Fruit fly (Drosophila melanogaster) whole organism, embryonic: Measurements from ENCODE around the gene U2af50.

Experiments
- Antp ChIP-seq: fragments of 200-800 bp; sonication (Bioruptor generic); optimal IDR thresholded peaks from 3 replicates; lab custom pipeline; 2016; ENCODE audit warnings: missing biosample characterization, missing genetic modification characterization
- B-H1 ChIP-seq: fragments of 200-800 bp; sonication (Bioruptor generic); IDR thresholded peaks from 3 replicates; pipeline ENCODE4 v1.3.6; 2022; ENCODE audit warnings: missing biosample characterization, missing genetic modification characterization
- BEAF-32 ChIP-seq: fragments of 200-800 bp; sonication (Bioruptor generic); optimal IDR thresholded peaks from 3 replicates; lab custom pipeline; 2017; ENCODE audit warnings: missing biosample characterization, missing genetic modification characterization, mild to moderate bottlenecking, moderate library complexity, missing genetic modification reagents
- CG1024 ChIP-seq: fragments of 200-800 bp; sonication (Bioruptor generic); IDR thresholded peaks from 2 replicates; pipeline ENCODE4 v1.3.6; 2022; ENCODE audit warnings: missing biosample characterization, missing genetic modification characterization
- CG11398 ChIP-seq: fragments of 200-800 bp; sonication (Bioruptor generic); optimal IDR thresholded peaks from 2 replicates; lab custom pipeline; 2016; ENCODE audit warnings: missing biosample characterization, missing genetic modification characterization
- CG12236 ChIP-seq: fragments of 200-800 bp; sonication (Bioruptor generic); optimal IDR thresholded peaks from 2 replicates; lab custom pipeline; 2016; ENCODE audit warnings: missing biosample characterization, missing genetic modification characterization
- CG1233 ChIP-seq: fragments of 200-800 bp; sonication (Bioruptor generic); optimal IDR thresholded peaks from 4 replicates; lab custom pipeline; 2018; ENCODE audit warnings: missing biosample characterization, mild to moderate bottlenecking, missing genetic modification characterization
- CG12769 ChIP-seq: fragments of 200-800 bp; sonication (Bioruptor generic); optimal IDR thresholded peaks from 2 replicates; lab custom pipeline; 2019; ENCODE audit warnings: missing biosample characterization, mild to moderate bottlenecking, missing genetic modification characterization, moderate library complexity
- CG13624 ChIP-seq: fragments of 200-800 bp; sonication (Bioruptor generic); optimal IDR thresholded peaks from 2 replicates; lab custom pipeline; 2016; ENCODE audit warnings: missing biosample characterization, missing genetic modification characterization
- CG15269 ChIP-seq: fragments of 200-800 bp; sonication (Bioruptor generic); optimal IDR thresholded peaks from 2 replicates; lab custom pipeline; 2018; ENCODE audit warnings: missing biosample characterization, mild to moderate bottlenecking, missing genetic modification characterization, moderate library complexity
- CG4282 ChIP-seq: fragments of 200-800 bp; sonication (Bioruptor generic); optimal IDR thresholded peaks from 2 replicates; lab custom pipeline; 2016; ENCODE audit warnings: missing biosample characterization, missing genetic modification characterization
- CG4854 ChIP-seq: fragments of 200-800 bp; sonication (Bioruptor generic); optimal IDR thresholded peaks from 2 replicates; lab custom pipeline; 2016; ENCODE audit warnings: missing biosample characterization, missing genetic modification characterization, inconsistent platforms
- CG7357 ChIP-seq: fragments of 200-800 bp; sonication (Bioruptor generic); IDR thresholded peaks from 3 replicates; pipeline ENCODE4 v1.3.6; 2022; ENCODE audit warnings: missing biosample characterization, missing genetic modification characterization
- CG7556 ChIP-seq: fragments of 200-800 bp; sonication (Bioruptor generic); optimal IDR thresholded peaks from 2 replicates; lab custom pipeline; 2017; ENCODE audit warnings: missing biosample characterization, mild to moderate bottlenecking, missing genetic modification characterization
- CG7928 ChIP-seq: fragments of 200-800 bp; sonication (Bioruptor generic); optimal IDR thresholded peaks from 2 replicates; lab custom pipeline; 2017; ENCODE audit warnings: missing biosample characterization, mild to moderate bottlenecking, missing genetic modification characterization
- CG8388 ChIP-seq: fragments of 200-800 bp; sonication (Bioruptor generic); optimal IDR thresholded peaks from 2 replicates; lab custom pipeline; 2019; ENCODE audit warnings: missing biosample characterization, mild to moderate bottlenecking, missing genetic modification characterization, moderate library complexity
- CG9437 ChIP-seq: fragments of 200-800 bp; sonication (Bioruptor generic); optimal IDR thresholded peaks from 2 replicates; lab custom pipeline; 2018; ENCODE audit warnings: missing biosample characterization, mild to moderate bottlenecking, missing genetic modification characterization
- CHES-1-like ChIP-seq: fragments of 200-800 bp; sonication (Bioruptor generic); optimal IDR thresholded peaks from 2 replicates; lab custom pipeline; 2016; ENCODE audit warnings: missing biosample characterization, missing genetic modification characterization
- Camta ChIP-seq: fragments of 200-800 bp; sonication (Bioruptor generic); optimal IDR thresholded peaks from 2 replicates; lab custom pipeline; 2016; ENCODE audit warnings: missing biosample characterization, missing genetic modification characterization
- CoRest ChIP-seq: fragments of 200-800 bp; sonication (Bioruptor generic); optimal IDR thresholded peaks from 3 replicates; lab custom pipeline; 2018; ENCODE audit warnings: missing biosample characterization, mild to moderate bottlenecking, missing genetic modification characterization, moderate library complexity
- D19A ChIP-seq: fragments of 200-800 bp; optimal IDR thresholded peaks from 3 replicates; lab custom pipeline; 2019; ENCODE audit warnings: missing biosample characterization, mild to moderate bottlenecking, missing genetic modification characterization, moderate library complexity
- Deaf1 ChIP-seq: fragments of 200-800 bp; optimal IDR thresholded peaks from 3 replicates; lab custom pipeline; 2019; ENCODE audit warnings: missing biosample characterization, mild to moderate bottlenecking, missing genetic modification characterization, moderate library complexity
- Dek ChIP-seq: fragments of 200-800 bp; sonication (Bioruptor generic); optimal IDR thresholded peaks from 3 replicates; lab custom pipeline; 2019; ENCODE audit warnings: missing biosample characterization, mild to moderate bottlenecking, missing genetic modification characterization, moderate library complexity
- Elba2 ChIP-seq: fragments of 200-800 bp; sonication (Bioruptor generic); optimal IDR thresholded peaks from 3 replicates; lab custom pipeline; 2016; ENCODE audit warnings: missing biosample characterization, missing genetic modification characterization
- Hey ChIP-seq: fragments of 200-800 bp; sonication (Bioruptor generic); optimal IDR thresholded peaks from 3 replicates; lab custom pipeline; 2018; ENCODE audit warnings: missing biosample characterization, mild to moderate bottlenecking, missing genetic modification characterization
- Hsf ChIP-seq: fragments of 200-800 bp; sonication (Bioruptor generic); optimal IDR thresholded peaks from 3 replicates; lab custom pipeline; 2016; ENCODE audit warnings: missing biosample characterization, missing genetic modification characterization
- Jarid2 ChIP-seq: fragments of 200-800 bp; sonication (Bioruptor generic); optimal IDR thresholded peaks from 3 replicates; lab custom pipeline; 2017; ENCODE audit warnings: mild to moderate bottlenecking, missing biosample characterization, missing genetic modification reagents, missing genetic modification characterization
- Mad ChIP-seq: fragments of 200-800 bp; sonication (Bioruptor generic); optimal IDR thresholded peaks from 2 replicates; lab custom pipeline; 2016; ENCODE audit warnings: missing biosample characterization, missing genetic modification characterization
- Mes4 ChIP-seq: fragments of 200-800 bp; sonication (Bioruptor generic); optimal IDR thresholded peaks from 2 replicates; lab custom pipeline; 2016; ENCODE audit warnings: missing biosample characterization, missing genetic modification characterization
- NfI ChIP-seq: fragments of 200-800 bp; sonication (Bioruptor generic); optimal IDR thresholded peaks from 3 replicates; lab custom pipeline; 2018; ENCODE audit warnings: missing biosample characterization, mild to moderate bottlenecking, missing genetic modification characterization, moderate library complexity
- Taf1 ChIP-seq: fragments of 200-800 bp; sonication (Bioruptor generic); IDR thresholded peaks from 2 replicates; pipeline ENCODE4 v1.3.6; 2022; ENCODE audit warnings: missing biosample characterization, missing genetic modification characterization
- Tbp ChIP-seq: fragments of >200 bp; optimal IDR thresholded peaks from 2 replicates; lab custom pipeline; 2018; ENCODE audit warnings: missing biosample characterization, missing genetic modification characterization
- amos ChIP-seq: fragments of 200-800 bp; sonication (Bioruptor generic); IDR thresholded peaks from 2 replicates; pipeline ENCODE4 v1.3.6; 2022; ENCODE audit warnings: missing biosample characterization, missing genetic modification characterization; ENCODE audit not compliant: partially characterized antibody
- cad ChIP-seq: fragments of >200 bp; optimal IDR thresholded peaks from 2 replicates; lab custom pipeline; 2017; ENCODE audit warnings: missing biosample characterization, missing genetic modification characterization
- cas ChIP-seq: fragments of 200-800 bp; sonication (Bioruptor generic); IDR thresholded peaks from 2 replicates; pipeline ENCODE4 v1.3.6; 2022; ENCODE audit warnings: missing biosample characterization, missing genetic modification characterization
- chm ChIP-seq: fragments of 200-800 bp; sonication (Bioruptor generic); IDR thresholded peaks from 2 replicates; pipeline ENCODE4 v1.3.6; 2022; ENCODE audit warnings: missing biosample characterization, missing genetic modification characterization
- crol ChIP-seq: fragments of 200-800 bp; sonication (Bioruptor generic); IDR thresholded peaks from 2 replicates; pipeline ENCODE4 v1.3.6; 2022; ENCODE audit warnings: missing biosample characterization, missing genetic modification characterization
- emc ChIP-seq: fragments of 200-800 bp; sonication (Bioruptor generic); optimal IDR thresholded peaks from 2 replicates; lab custom pipeline; 2016; ENCODE audit warnings: missing biosample characterization, missing genetic modification characterization
- ewg ChIP-seq: fragments of 200-800 bp; sonication (Bioruptor generic); optimal IDR thresholded peaks from 3 replicates; lab custom pipeline; 2017; ENCODE audit warnings: mild to moderate bottlenecking, missing biosample characterization, missing genetic modification reagents, missing genetic modification characterization
- fd3F ChIP-seq: fragments of 200-800 bp; sonication (Bioruptor generic); optimal IDR thresholded peaks from 2 replicates; lab custom pipeline; 2018; ENCODE audit warnings: missing biosample characterization, mild to moderate bottlenecking, missing genetic modification characterization, moderate library complexity
- gsb ChIP-seq: fragments of 200-800 bp; sonication (Bioruptor generic); IDR thresholded peaks from 2 replicates; pipeline ENCODE4 v1.3.6; 2022; ENCODE audit warnings: missing biosample characterization, missing genetic modification characterization
- inv ChIP-seq: fragments of 200-800 bp; sonication (Bioruptor generic); IDR thresholded peaks from 2 replicates; pipeline ENCODE4 v1.3.6; 2022; ENCODE audit warnings: missing biosample characterization, missing genetic modification characterization; ENCODE audit not compliant: partially characterized antibody
- psq ChIP-seq: fragments of 200-800 bp; sonication (Bioruptor generic); optimal IDR thresholded peaks from 2 replicates; lab custom pipeline; 2017; ENCODE audit warnings: missing biosample characterization, missing genetic modification characterization
- schlank ChIP-seq: fragments of 200-800 bp; sonication (Bioruptor generic); optimal IDR thresholded peaks from 2 replicates; lab custom pipeline; 2018; ENCODE audit warnings: missing biosample characterization, mild to moderate bottlenecking, missing genetic modification characterization
- slp2 ChIP-seq: fragments of 200-800 bp; sonication (Bioruptor generic); optimal IDR thresholded peaks from 2 replicates; lab custom pipeline; 2016; ENCODE audit warnings: missing biosample characterization, missing genetic modification characterization
- ssp ChIP-seq: fragments of 200-800 bp; sonication (Bioruptor generic); IDR thresholded peaks from 2 replicates; pipeline ENCODE4 v1.3.6; 2022; ENCODE audit warnings: missing biosample characterization, missing genetic modification characterization
- stc ChIP-seq: fragments of 200-800 bp; sonication (Bioruptor generic); IDR thresholded peaks from 2 replicates; pipeline ENCODE4 v1.3.6; 2022; ENCODE audit warnings: missing biosample characterization, missing genetic modification characterization
- tin ChIP-seq: fragments of 200-800 bp; sonication (Bioruptor generic); optimal IDR thresholded peaks from 3 replicates; lab custom pipeline; 2016; ENCODE audit warnings: missing biosample characterization, missing genetic modification characterization
- vnd ChIP-seq: fragments of 200-800 bp; sonication (Bioruptor generic); IDR thresholded peaks from 3 replicates; pipeline ENCODE4 v1.3.6; 2022; ENCODE audit warnings: missing biosample characterization, missing genetic modification characterization; ENCODE audit not compliant: partially characterized antibody
- vvl ChIP-seq: fragments of 200-800 bp; sonication (Bioruptor generic); IDR thresholded peaks from 2 replicates; pipeline ENCODE4 v1.3.6; 2022; ENCODE audit warnings: missing biosample characterization, missing genetic modification characterization
- wdn ChIP-seq: fragments of 200-800 bp; sonication (Bioruptor generic); IDR thresholded peaks from 2 replicates; pipeline ENCODE4 v1.3.6; 2022; ENCODE audit warnings: missing biosample characterization, missing genetic modification characterization

The U2af50 gene

DNA sequence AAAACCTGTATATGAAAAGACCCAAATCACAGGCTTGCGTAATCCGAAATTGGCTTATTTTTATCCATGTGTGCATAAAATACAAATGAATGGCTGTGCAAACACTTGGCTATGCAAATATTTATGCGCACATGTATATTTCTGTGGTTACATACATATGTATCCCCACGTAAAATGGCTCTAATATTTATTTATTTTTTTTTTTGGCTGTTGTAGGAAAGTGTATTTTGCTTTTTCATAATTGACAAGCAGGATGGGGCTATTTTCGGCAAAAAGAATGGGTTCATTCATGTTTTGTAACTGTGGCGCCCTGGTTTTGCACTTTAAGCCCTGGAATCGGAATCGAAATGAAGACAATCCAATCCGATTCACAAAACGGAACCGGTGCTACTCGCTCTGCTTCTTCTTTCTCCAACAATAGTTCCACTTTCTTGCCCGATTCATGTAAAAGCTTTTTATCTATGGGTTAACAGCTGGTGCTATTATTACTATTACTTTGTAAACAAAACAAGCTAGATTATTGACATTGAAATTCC lies 23.7 kb downstream of the U2af50 start (continued):
- TF ChIP-seq vvl (GFP tag; lab: Robert Waterston, UW) = peak; percentile 90
- no peak for TF ChIP-seq Taf1 (GFP tag; lab: Robert Waterston, UW)
- TF ChIP-seq gsb (GFP tag; lab: Robert Waterston, UW) = peak; percentile 60
- peak; percentile 69 for TF ChIP-seq cas (GFP tag; lab: Robert Waterston, UW)
- peak; percentile 72 for TF ChIP-seq Dek (tag; lab: Kevin White, UChicago)
- peak; percentile 51 for TF ChIP-seq CG12769
- TF ChIP-seq amos (GFP tag; lab: Robert Waterston, UW) = peak; percentile 43; the same call in 1 of the 2 replicates
- TF ChIP-seq tin (GFP tag; lab: Kevin White, UChicago) = peak; percentile 77
- no peak for TF ChIP-seq Deaf1 (tag; lab: Kevin White, UChicago)
- TF ChIP-seq Hsf (GFP tag; lab: Kevin White, UChicago) = peak; percentile 76
- TF ChIP-seq Elba2 = no peak
- TF ChIP-seq CG7556 = peak; percentile 68
- peak; percentile 70; the same call in 1 of the 2 replicates for TF ChIP-seq chm (GFP tag; lab: Robert Waterston, UW)
- TF ChIP-seq Hey (tag; lab: Kevin White, UChicago) = no peak
- peak; percentile 53 for TF ChIP-seq CG11398
- peak; percentile 57 for TF ChIP-seq Mad (GFP tag; lab: Kevin White, UChicago)
- peak; percentile 73 for TF ChIP-seq CoRest (tag; lab: Kevin White, UChicago)
- peak; percentile 63 for TF ChIP-seq fd3F (GFP tag; lab: Kevin White, UChicago)
- TF ChIP-seq CG15269 (tag; lab: Kevin White, UChicago) = peak; percentile 73
- peak; percentile 55; the same call in 1 of the 3 replicates for TF ChIP-seq CG7357 (GFP tag; lab: Robert Waterston, UW)
- no peak for TF ChIP-seq psq (GFP tag; lab: Kevin White, UChicago)
- no peak for TF ChIP-seq Tbp (GFP tag; lab: Kevin White, UChicago)
- TF ChIP-seq CG1233 (GFP tag; lab: Kevin White, UChicago) = peak; percentile 63
- peak; percentile 52 for TF ChIP-seq ssp (GFP tag; lab: Robert Waterston, UW)
- TF ChIP-seq BEAF-32 (GFP tag; lab: Kevin White, UChicago) = peak; percentile 6
- TF ChIP-seq schlank (tag; lab: Kevin White, UChicago) = peak; percentile 64
- peak; percentile 57 for TF ChIP-seq CG8388 (GFP tag; lab: Kevin White, UChicago)
- TF ChIP-seq Jarid2 = no peak
- TF ChIP-seq ewg (GFP tag; lab: Kevin White, UChicago) = peak; percentile 40
- TF ChIP-seq CG1024 = peak; percentile 51; the same call in 1 of the 2 replicates
- peak; percentile 49 for TF ChIP-seq Mes4 (GFP tag; lab: Kevin White, UChicago)
- TF ChIP-seq CG12236 (GFP tag; lab: Kevin White, UChicago) = peak; percentile 42
- peak; percentile 78 for TF ChIP-seq NfI (GFP tag; lab: Kevin White, UChicago)
- TF ChIP-seq emc (GFP tag; lab: Kevin White, UChicago) = no peak
- TF ChIP-seq CG4854 (GFP tag; lab: Kevin White, UChicago) = peak; percentile 37
- no peak for TF ChIP-seq crol (GFP tag; lab: Robert Waterston, UW)
- peak; percentile 63 for TF ChIP-seq CG9437 (GFP tag; lab: Kevin White, UChicago)
- no peak for TF ChIP-seq inv (GFP tag; lab: Robert Waterston, UW)
- TF ChIP-seq wdn (GFP tag; lab: Robert Waterston, UW) = peak; percentile 71
- TF ChIP-seq stc = peak; percentile 83
- TF ChIP-seq slp2 = peak; percentile 49
- peak; percentile 90 for TF ChIP-seq CG7928 (GFP tag; lab: Kevin White, UChicago)
- TF ChIP-seq CHES-1-like (GFP tag; lab: Kevin White, UChicago) = peak; percentile 73
- no peak for TF ChIP-seq vnd (GFP tag; lab: Robert Waterston, UW)
- peak; percentile 75; the same call in 2 of the 3 replicates for TF ChIP-seq B-H1
- peak; percentile 53 for TF ChIP-seq Camta (GFP tag; lab: Kevin White, UChicago)
- peak; percentile 53 for TF ChIP-seq CG4282 (GFP tag; lab: Kevin White, UChicago)
- no peak for TF ChIP-seq cad (GFP tag; lab: Kevin White, UChicago)
- peak; percentile 43 for TF ChIP-seq D19A (tag; lab: Kevin White, UChicago)
- TF ChIP-seq Antp = peak; percentile 66
- TF ChIP-seq CG13624 (GFP tag; lab: Kevin White, UChicago) = peak; percentile 71
